Worm (Caenorhabditis elegans): ENCODE results near the gene K09E2.3.

The K09E2.3 gene

DNA sequence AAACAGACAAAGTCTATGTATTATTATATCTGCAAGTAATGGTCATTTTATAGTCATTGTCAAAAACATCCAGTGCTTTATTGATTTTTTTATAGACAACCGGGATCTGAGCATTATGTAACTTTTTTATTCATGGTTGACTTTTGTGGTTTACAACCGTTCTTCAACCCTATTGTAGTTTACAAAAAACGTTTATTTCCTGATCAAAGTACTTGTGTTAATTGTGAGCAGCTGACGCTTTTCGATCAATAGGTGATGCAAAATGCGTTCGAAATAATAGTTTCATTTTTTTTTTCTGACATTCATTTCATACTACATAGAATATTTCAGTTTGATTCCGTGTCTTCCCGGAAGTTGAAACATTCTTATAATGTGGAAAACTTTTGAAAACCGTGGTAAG lies at the start of gene K09E2.3, which contains the start of gene K09E2.2:
Gene K09E2.3 (plus strand): TSS at position 325 of the 400 bp plus-strand sequence.
Gene K09E2.2 (plus strand): TSS at position 301 of the 400 bp plus-strand sequence.
- TF ChIP-seq pes-1 (GFP tag; IDR thresholded peaks at IDR 0.05): no peak
- TF ChIP-seq hmbx-1 (tag; optimal IDR thresholded peaks at IDR 0.05): no peak
- TF ChIP-seq hmg-4 (GFP tag; optimal IDR thresholded peaks at IDR 0.05): no peak
- TF ChIP-seq flt-1 (GFP tag; IDR thresholded peaks at IDR 0.05): no peak
- TF ChIP-seq F13C5.2 (tag; optimal IDR thresholded peaks at IDR 0.05): no peak
- no peak for TF ChIP-seq ama-1 (optimal IDR thresholded peaks at IDR 0.05)
- TF ChIP-seq ets-7 (tag; optimal IDR thresholded peaks at IDR 0.05): no peak
- no peak for TF ChIP-seq tra-4 (tag; optimal IDR thresholded peaks at IDR 0.05)
- no peak for TF ChIP-seq B0310.2 (tag; optimal IDR thresholded peaks at IDR 0.05)
- no peak for TF ChIP-seq aly-1 (tag; optimal IDR thresholded peaks at IDR 0.05)
- no peak for TF ChIP-seq tbx-11 (GFP tag; IDR thresholded peaks at IDR 0.05)
- TF ChIP-seq scrt-1 (GFP tag; IDR thresholded peaks at IDR 0.05): no peak
- TF ChIP-seq tbx-37 (GFP tag; conservative IDR thresholded peaks at IDR 0.05): no peak
- TF ChIP-seq ceh-13 (GFP tag; optimal IDR thresholded peaks at IDR 0.05): no peak
- TF ChIP-seq ceh-36 (tag; optimal IDR thresholded peaks at IDR 0.05): no peak

- TF ChIP-seq scrt-1 (GFP tag; IDR thresholded peaks at IDR 0.05) (0 out of 2 replicates have a peak, but pooled peaks have one; percentile 50), tra-4 (tag; optimal IDR thresholded peaks at IDR 0.05) (no peak), ceh-13 (GFP tag; optimal IDR thresholded peaks at IDR 0.05) (no peak), hnd-1 (tag; optimal IDR thresholded peaks at IDR 0.05) (peak; percentile 36), hmg-4 (GFP tag; optimal IDR thresholded peaks at IDR 0.05) (no peak), F13C5.2 (tag; optimal IDR thresholded peaks at IDR 0.05) (no peak), ama-1 (optimal IDR thresholded peaks at IDR 0.05) (no peak), flt-1 (GFP tag; IDR thresholded peaks at IDR 0.05) (0 out of 2 replicates have a peak, but pooled peaks have one; percentile 10), B0310.2 (tag; optimal IDR thresholded peaks at IDR 0.05) (no peak), tbx-11 (GFP tag; IDR thresholded peaks at IDR 0.05) (0 out of 2 replicates have a peak, but pooled peaks have one; percentile 5), sea-1 (GFP tag; conservative IDR thresholded peaks at IDR 0.05) (peak; percentile 42; the same call in 1 of the 2 replicates), hmbx-1 (tag; optimal IDR thresholded peaks at IDR 0.05) (no peak), tbx-37 (GFP tag; conservative IDR thresholded peaks at IDR 0.05) (no peak), ets-7 (tag; optimal IDR thresholded peaks at IDR 0.05) (no peak), pes-1 (GFP tag; IDR thresholded peaks at IDR 0.05) (peak; percentile 52; the same call in 1 of the 2 replicates), ceh-36 (tag; optimal IDR thresholded peaks at IDR 0.05) (peak; percentile 40), aly-1 (tag; optimal IDR thresholded peaks at IDR 0.05) (no peak)
Observed at ce11 chrX:8623840-8624591, 48.9 kb upstream of the K09E2.3 start.

- no peak for TF ChIP-seq B0310.2 (tag; optimal IDR thresholded peaks at IDR 0.05)
- no peak for TF ChIP-seq ama-1 (optimal IDR thresholded peaks at IDR 0.05)
- TF ChIP-seq aly-1 (tag; optimal IDR thresholded peaks at IDR 0.05): no peak
- no peak for TF ChIP-seq flt-1 (GFP tag; IDR thresholded peaks at IDR 0.05)
- no peak for TF ChIP-seq F13C5.2 (tag; optimal IDR thresholded peaks at IDR 0.05)
- TF ChIP-seq tbx-11 (GFP tag; IDR thresholded peaks at IDR 0.05): no peak
- no peak for TF ChIP-seq hmbx-1 (tag; optimal IDR thresholded peaks at IDR 0.05)
- no peak for TF ChIP-seq pes-1 (GFP tag; IDR thresholded peaks at IDR 0.05)
- TF ChIP-seq hmg-4 (GFP tag; optimal IDR thresholded peaks at IDR 0.05): no peak
- no peak for TF ChIP-seq hnd-1 (tag; optimal IDR thresholded peaks at IDR 0.05)
- no peak for TF ChIP-seq scrt-1 (GFP tag; IDR thresholded peaks at IDR 0.05)
- TF ChIP-seq sea-1 (GFP tag; conservative IDR thresholded peaks at IDR 0.05): no peak
- TF ChIP-seq ets-7 (tag; optimal IDR thresholded peaks at IDR 0.05): no peak
- TF ChIP-seq tra-4 (tag; optimal IDR thresholded peaks at IDR 0.05): no peak
- TF ChIP-seq ceh-36 (tag; optimal IDR thresholded peaks at IDR 0.05): no peak
- no peak for TF ChIP-seq tbx-37 (GFP tag; conservative IDR thresholded peaks at IDR 0.05)
Observed at ce11 chrX:8625090-8625489, 47.8 kb upstream of the K09E2.3 start, which contains the start of gene K01A12.3. Gene K01A12.3 (minus strand): TSS chrX:8625190.

- no peak for TF ChIP-seq aly-1 (tag; optimal IDR thresholded peaks at IDR 0.05)
- peak; percentile 34 for TF ChIP-seq hmbx-1 (tag; optimal IDR thresholded peaks at IDR 0.05)
- peak; percentile 78; the same call in 1 of the 2 replicates for TF ChIP-seq sea-1 (GFP tag; conservative IDR thresholded peaks at IDR 0.05)
- no peak for TF ChIP-seq ceh-13 (GFP tag; optimal IDR thresholded peaks at IDR 0.05)
- TF ChIP-seq hnd-1 (tag; optimal IDR thresholded peaks at IDR 0.05): peak; percentile 69
- peak; percentile 75; the same call in 1 of the 2 replicates for TF ChIP-seq tbx-11 (GFP tag; IDR thresholded peaks at IDR 0.05)
- TF ChIP-seq ceh-36 (tag; optimal IDR thresholded peaks at IDR 0.05): no peak
- peak; percentile 84 for TF ChIP-seq pes-1 (GFP tag; IDR thresholded peaks at IDR 0.05)
- peak; percentile 84 for TF ChIP-seq flt-1 (GFP tag; IDR thresholded peaks at IDR 0.05)
- peak; percentile 50 for TF ChIP-seq B0310.2 (tag; optimal IDR thresholded peaks at IDR 0.05)
- TF ChIP-seq F13C5.2 (tag; optimal IDR thresholded peaks at IDR 0.05): no peak
- peak; percentile 70; the same call in 1 of the 2 replicates for TF ChIP-seq tbx-37 (GFP tag; conservative IDR thresholded peaks at IDR 0.05)
- TF ChIP-seq scrt-1 (GFP tag; IDR thresholded peaks at IDR 0.05): peak; percentile 85
Observed at ce11 chrX:8638679-8639184, 34.2 kb upstream of the K09E2.3 start.

DNA sequence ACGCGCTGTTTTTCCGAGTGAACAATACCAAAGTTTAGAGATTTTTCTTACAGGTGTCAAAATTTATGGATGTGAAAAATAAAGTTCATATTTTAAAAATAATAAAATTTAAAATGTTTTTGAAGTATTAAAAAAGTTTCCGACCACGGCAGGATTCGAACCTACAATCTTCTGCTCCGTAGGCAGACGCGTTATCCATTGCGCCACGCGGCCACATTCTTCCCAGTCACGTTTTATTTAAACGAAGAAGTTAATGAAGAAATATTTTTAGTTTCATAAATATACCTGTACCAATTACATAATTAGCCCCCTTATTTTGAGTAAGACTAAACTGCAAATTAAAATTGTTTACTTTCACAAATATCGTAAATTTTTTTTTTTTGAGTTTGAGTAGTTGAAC lies 32.2 kb upstream of the K09E2.3 start:
- TF ChIP-seq ceh-13 (GFP tag; optimal IDR thresholded peaks at IDR 0.05) (no peak), flt-1 (GFP tag; IDR thresholded peaks at IDR 0.05) (0 out of 2 replicates have a peak, but pooled peaks have one; percentile 47), tbx-11 (GFP tag; IDR thresholded peaks at IDR 0.05) (peak; percentile 62; the same call in 1 of the 2 replicates), hnd-1 (tag; optimal IDR thresholded peaks at IDR 0.05) (no peak), pes-1 (GFP tag; IDR thresholded peaks at IDR 0.05) (peak; percentile 47; the same call in 1 of the 2 replicates), ets-7 (tag; optimal IDR thresholded peaks at IDR 0.05) (no peak), tbx-37 (GFP tag; conservative IDR thresholded peaks at IDR 0.05) (no peak), tra-4 (tag; optimal IDR thresholded peaks at IDR 0.05) (no peak), sea-1 (GFP tag; conservative IDR thresholded peaks at IDR 0.05) (no peak), ceh-36 (tag; optimal IDR thresholded peaks at IDR 0.05) (no peak), hmg-4 (GFP tag; optimal IDR thresholded peaks at IDR 0.05) (no peak), F13C5.2 (tag; optimal IDR thresholded peaks at IDR 0.05) (no peak), aly-1 (tag; optimal IDR thresholded peaks at IDR 0.05) (no peak), ama-1 (optimal IDR thresholded peaks at IDR 0.05) (no peak), hmbx-1 (tag; optimal IDR thresholded peaks at IDR 0.05) (no peak), scrt-1 (GFP tag; IDR thresholded peaks at IDR 0.05) (no peak), B0310.2 (tag; optimal IDR thresholded peaks at IDR 0.05) (no peak)

DNA sequence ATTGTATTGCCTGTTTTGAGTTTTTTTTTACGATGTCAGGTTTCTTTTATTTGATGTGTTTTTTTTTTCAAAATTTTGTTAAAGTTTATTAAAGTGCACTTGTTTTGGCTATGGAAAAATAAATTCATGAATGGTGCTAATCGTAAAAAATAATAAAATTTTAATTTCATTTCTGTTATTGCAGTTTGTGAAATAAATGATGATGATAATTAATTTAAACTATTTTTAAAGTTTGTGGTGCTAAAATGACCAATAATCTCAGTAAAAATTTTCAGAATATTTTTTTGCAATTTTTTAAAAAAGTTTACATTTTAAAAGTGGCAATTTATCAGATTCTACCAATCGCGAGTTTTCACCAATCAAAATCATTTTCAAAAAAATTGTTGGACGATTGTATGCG lies 29.1 kb upstream of the K09E2.3 start, which contains the start of gene stg-2:
Gene stg-2 (minus strand): TSS at position 101 of the 400 bp plus-strand sequence.
- TF ChIP-seq ceh-13 (GFP tag; optimal IDR thresholded peaks at IDR 0.05) (no peak), aly-1 (tag; optimal IDR thresholded peaks at IDR 0.05) (no peak), tbx-37 (GFP tag; conservative IDR thresholded peaks at IDR 0.05) (no peak), flt-1 (GFP tag; IDR thresholded peaks at IDR 0.05) (no peak), ceh-36 (tag; optimal IDR thresholded peaks at IDR 0.05) (no peak), F13C5.2 (tag; optimal IDR thresholded peaks at IDR 0.05) (no peak), ets-7 (tag; optimal IDR thresholded peaks at IDR 0.05) (no peak), hmg-4 (GFP tag; optimal IDR thresholded peaks at IDR 0.05) (no peak), pes-1 (GFP tag; IDR thresholded peaks at IDR 0.05) (no peak), tbx-11 (GFP tag; IDR thresholded peaks at IDR 0.05) (no peak), tra-4 (tag; optimal IDR thresholded peaks at IDR 0.05) (no peak), scrt-1 (GFP tag; IDR thresholded peaks at IDR 0.05) (no peak), sea-1 (GFP tag; conservative IDR thresholded peaks at IDR 0.05) (no peak), B0310.2 (tag; optimal IDR thresholded peaks at IDR 0.05) (no peak), hnd-1 (tag; optimal IDR thresholded peaks at IDR 0.05) (no peak), hmbx-1 (tag; optimal IDR thresholded peaks at IDR 0.05) (no peak), ama-1 (optimal IDR thresholded peaks at IDR 0.05) (no peak)
